Worm (Caenorhabditis elegans): ENCODE results near the gene gtf-2H5.

DNA sequence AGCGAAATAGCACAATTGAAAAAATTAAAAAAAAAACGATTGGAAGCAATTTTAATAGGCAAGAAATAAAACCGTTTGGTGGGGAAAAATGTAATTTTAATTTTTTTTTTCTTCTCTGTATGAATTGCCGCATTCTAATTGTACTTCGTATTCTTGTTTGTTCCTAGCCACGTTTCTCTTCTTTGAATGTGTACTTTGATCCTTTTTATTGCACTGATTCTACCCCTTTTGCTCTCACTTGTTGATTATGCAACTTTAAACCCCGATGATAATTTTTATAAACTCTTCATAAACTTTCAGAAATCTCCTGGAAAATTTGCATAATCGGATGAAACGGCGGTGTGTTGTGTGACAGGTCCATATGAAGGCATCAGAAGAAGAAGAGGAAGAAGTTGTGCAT is 35.6 kb downstream of the gtf-2H5 start, which contains the start of gene T22F7.1:
- TF ChIP-seq nhr-11 (tag; optimal IDR thresholded peaks at IDR 0.05) (no peak), ceh-63 (GFP tag; optimal IDR thresholded peaks at IDR 0.05) (no peak), nhr-90 (tag; optimal IDR thresholded peaks at IDR 0.05; ENCODE audit: poor library complexity) (no peak)

All from whole organism, L1 larva.